Worm (Caenorhabditis elegans) whole organism, young adult: Measurements from ENCODE around the gene ndx-6.

Experiments
- C17E4.6 ChIP-seq: fragments of 200-800 bp; sonication (Bioruptor generic); IDR thresholded peaks from 2 replicates; pipeline ENCODE4 v1.3.6; 2022; ENCODE audit warnings: missing genetic modification reagents, missing genetic modification characterization, missing compliant biosample characterization
- F10E7.11 ChIP-seq: sonication (generic microtip); optimal IDR thresholded peaks from 2 replicates; lab custom pipeline; 2017; ENCODE audit warnings: mild to moderate bottlenecking, missing genetic modification characterization, moderate library complexity, missing compliant biosample characterization
- F23B12.7 ChIP-seq: sonication (generic microtip); optimal IDR thresholded peaks from 2 replicates; lab custom pipeline; 2017; ENCODE audit warnings: missing genetic modification characterization, mild to moderate bottlenecking, missing compliant biosample characterization, antibody characterized with exemption, moderate library complexity; ENCODE audit not compliant: insufficient read depth
- F37B4.10 ChIP-seq: fragments of 200-800 bp; sonication (Bioruptor generic); IDR thresholded peaks from 2 replicates; pipeline ENCODE4 v1.3.6; 2022; ENCODE audit warnings: missing genetic modification characterization, missing compliant biosample characterization
- F49E8.2 ChIP-seq: sonication (generic microtip); optimal IDR thresholded peaks from 3 replicates; lab custom pipeline; 2017; ENCODE audit warnings: missing genetic modification characterization, mild to moderate bottlenecking, missing compliant biosample characterization, antibody characterized with exemption, moderate library complexity; ENCODE audit not compliant: insufficient read depth
- K11D2.4 ChIP-seq: fragments of 200-800 bp; sonication (Bioruptor generic); IDR thresholded peaks from 2 replicates; pipeline ENCODE4 v1.3.6; 2022; ENCODE audit warnings: missing genetic modification reagents, missing genetic modification characterization, missing compliant biosample characterization
- T07F8.4 ChIP-seq: sonication (generic microtip); optimal IDR thresholded peaks from 2 replicates; lab custom pipeline; 2016; ENCODE audit warnings: mild to moderate bottlenecking, missing genetic modification characterization, moderate library complexity, missing compliant biosample characterization
- T26A5.8 ChIP-seq: sonication (generic microtip); optimal IDR thresholded peaks from 2 replicates; lab custom pipeline; 2016; ENCODE audit warnings: missing genetic modification characterization, missing compliant biosample characterization
- Y53F4B.3 ChIP-seq: fragments of 200-800 bp; sonication (Bioruptor generic); IDR thresholded peaks from 2 replicates; pipeline ENCODE4 v1.3.6; 2022; ENCODE audit warnings: missing genetic modification reagents, missing genetic modification characterization, missing compliant biosample characterization
- Y56A3A.18 ChIP-seq: fragments of 200-800 bp; sonication (Bioruptor generic); IDR thresholded peaks from 2 replicates; pipeline ENCODE4 v1.3.6; 2022; ENCODE audit warnings: missing genetic modification reagents, missing genetic modification characterization, missing compliant biosample characterization
- akir-1 ChIP-seq: fragments of 200-800 bp; sonication (Bioruptor generic); optimal IDR thresholded peaks from 2 replicates; lab custom pipeline; 2018; ENCODE audit warnings: mild to moderate bottlenecking, missing genetic modification characterization, moderate library complexity, missing compliant biosample characterization
- ama-1 ChIP-seq, 3 experiments: fragments of 150-350 bp in 1 of 3; sonication (generic microtip) in 2 of 3; optimal IDR thresholded peaks; 2 replicates each; lab custom pipeline; 2014 to 2018; ENCODE audit warnings: missing biosample characterization in 2 of 3, missing genetic modification characterization in 2 of 3, missing genetic modification reagents in 2 of 3
- aptf-2 ChIP-seq: fragments of 200-800 bp; sonication (Bioruptor generic); conservative IDR thresholded peaks from 2 replicates; pipeline ENCODE4 v1.3.6; 2022; ENCODE audit warnings: missing genetic modification reagents, missing genetic modification characterization, missing compliant biosample characterization
- ccch-3 ChIP-seq: fragments of 200-800 bp; sonication (Bioruptor generic); optimal IDR thresholded peaks from 2 replicates; lab custom pipeline; 2018; ENCODE audit warnings: mild to moderate bottlenecking, missing genetic modification characterization, missing compliant biosample characterization
- cebp-1 ChIP-seq, 2 experiments: fragments of 200-800 bp in 1 of 2; sonication (Bioruptor generic) in 1 of 2; sonication (generic microtip) in 1 of 2; IDR thresholded peaks in 1 of 2; optimal IDR thresholded peaks in 1 of 2; 2 replicates each; pipeline versions ENCODE4 v1.3.6 to Lab custom; 2017 to 2022; ENCODE audit warnings: missing compliant biosample characterization in 2 of 2, missing genetic modification characterization in 2 of 2, mild to moderate bottlenecking in 1 of 2, missing genetic modification reagents in 1 of 2, moderate library complexity in 1 of 2
- ceh-100 ChIP-seq: fragments of 200-800 bp; sonication (Bioruptor generic); IDR thresholded peaks from 2 replicates; pipeline ENCODE4 v1.3.6; 2022; ENCODE audit warnings: missing genetic modification reagents, missing genetic modification characterization, missing compliant biosample characterization
- ceh-27 ChIP-seq: fragments of 200-800 bp; sonication (Bioruptor generic); optimal IDR thresholded peaks from 2 replicates; lab custom pipeline; 2018; ENCODE audit warnings: mild to moderate bottlenecking, missing genetic modification characterization, moderate library complexity, missing compliant biosample characterization
- die-1 ChIP-seq: sonication (generic microtip); optimal IDR thresholded peaks from 2 replicates; lab custom pipeline; 2016; ENCODE audit warnings: missing genotype, mild to moderate bottlenecking, missing genetic modification characterization, missing compliant biosample characterization
- dox-1 ChIP-seq: fragments of 200-800 bp; sonication (Bioruptor generic); IDR thresholded peaks from 2 replicates; pipeline ENCODE4 v1.3.6; 2022; ENCODE audit warnings: missing genetic modification reagents, missing genetic modification characterization, missing compliant biosample characterization
- dpff-1 ChIP-seq: sonication (generic microtip); optimal IDR thresholded peaks from 2 replicates; lab custom pipeline; 2017; ENCODE audit warnings: mild to moderate bottlenecking, missing genetic modification characterization, missing compliant biosample characterization
- egrh-3 ChIP-seq: fragments of 200-800 bp; sonication (Bioruptor generic); IDR thresholded peaks from 2 replicates; pipeline ENCODE4 v1.3.6; 2022; ENCODE audit warnings: missing genetic modification reagents, missing genetic modification characterization, missing compliant biosample characterization
- ets-4 ChIP-seq: fragments of 200-800 bp; sonication (Bioruptor generic); optimal IDR thresholded peaks from 2 replicates; lab custom pipeline; 2018; ENCODE audit warnings: mild to moderate bottlenecking, missing genetic modification characterization, missing compliant biosample characterization
- hlh-12 ChIP-seq: sonication (generic microtip); optimal IDR thresholded peaks from 2 replicates; lab custom pipeline; 2016; ENCODE audit warnings: missing genetic modification characterization, missing compliant biosample characterization
- hlh-26 ChIP-seq: fragments of 200-800 bp; sonication (Bioruptor generic); conservative IDR thresholded peaks from 2 replicates; pipeline ENCODE4 v1.3.6; 2022; ENCODE audit warnings: missing genetic modification reagents, missing genetic modification characterization, missing compliant biosample characterization
- hmg-1.2 ChIP-seq: fragments of 200-800 bp; sonication (Bioruptor generic); IDR thresholded peaks from 2 replicates; pipeline ENCODE4 v1.3.6; 2022; ENCODE audit warnings: missing genetic modification reagents, missing genetic modification characterization, missing compliant biosample characterization
- hmg-20 ChIP-seq: fragments of 200-800 bp; sonication (Bioruptor generic); IDR thresholded peaks from 2 replicates; pipeline ENCODE4 v1.3.6; 2022; ENCODE audit warnings: missing genetic modification reagents, missing genetic modification characterization, missing compliant biosample characterization
- lin-26 ChIP-seq: fragments of 200-800 bp; sonication (Bioruptor generic); IDR thresholded peaks from 2 replicates; pipeline ENCODE4 v1.3.6; 2022; ENCODE audit warnings: missing genetic modification reagents, missing genetic modification characterization, missing compliant biosample characterization
- lin-35 ChIP-seq, 3 experiments: fragments of 150-350 bp in 2 of 3; sonication (generic microtip) in 1 of 3; optimal IDR thresholded peaks; 2 replicates each; lab custom pipeline; 2014 to 2018; ENCODE audit warnings: missing biosample characterization in 3 of 3, missing genetic modification characterization in 3 of 3, missing genetic modification reagents in 3 of 3
- lin-54 ChIP-seq: fragments of 200-800 bp; sonication (Bioruptor generic); optimal IDR thresholded peaks from 2 replicates; lab custom pipeline; 2018; ENCODE audit warnings: mild to moderate bottlenecking, missing genetic modification characterization, missing compliant biosample characterization
- lsl-1 ChIP-seq: fragments of 200-800 bp; sonication (Bioruptor generic); optimal IDR thresholded peaks from 2 replicates; lab custom pipeline; 2018; ENCODE audit warnings: mild to moderate bottlenecking, missing genetic modification characterization, moderate library complexity, missing compliant biosample characterization
- madf-10 ChIP-seq: sonication (generic microtip); optimal IDR thresholded peaks from 2 replicates; lab custom pipeline; 2016; ENCODE audit warnings: mild to moderate bottlenecking, missing genetic modification characterization, missing compliant biosample characterization
- mel-28 ChIP-seq: sonication (generic microtip); optimal IDR thresholded peaks from 2 replicates; lab custom pipeline; 2016; ENCODE audit warnings: borderline replicate concordance, mild to moderate bottlenecking, missing genetic modification characterization, missing compliant biosample characterization
- nfya-2 ChIP-seq: fragments of 200-800 bp; sonication (Bioruptor generic); IDR thresholded peaks from 2 replicates; pipeline ENCODE4 v1.3.6; 2022; ENCODE audit warnings: missing genetic modification reagents, missing genetic modification characterization, missing compliant biosample characterization
- nhr-90 ChIP-seq: sonication (generic microtip); optimal IDR thresholded peaks from 2 replicates; lab custom pipeline; 2016; ENCODE audit warnings: missing genotype, mild to moderate bottlenecking, missing genetic modification characterization, missing compliant biosample characterization
- pha-4 ChIP-seq: fragments of 150-350 bp; sonication (generic microtip); optimal IDR thresholded peaks from 2 replicates; lab custom pipeline; 2014; ENCODE audit warnings: missing biosample characterization, missing genetic modification reagents, missing genetic modification characterization
- snpc-1.3 ChIP-seq: sonication (generic microtip); optimal IDR thresholded peaks from 2 replicates; lab custom pipeline; 2017; ENCODE audit warnings: missing genetic modification characterization, mild to moderate bottlenecking, missing compliant biosample characterization, antibody characterized with exemption, moderate library complexity, missing genotype, missing genetic modification reagents; ENCODE audit not compliant: insufficient read depth
- snpc-4 ChIP-seq, 5 experiments: fragments of 150-350 bp in 1 of 5; sonication (generic microtip) in 4 of 5; optimal IDR thresholded peaks; 2 replicates each; lab custom pipeline; 2014 to 2018; ENCODE audit warnings: missing genetic modification characterization in 5 of 5, missing biosample characterization in 3 of 5, antibody characterized with exemption in 2 of 5, mild to moderate bottlenecking in 2 of 5, missing compliant biosample characterization in 2 of 5, missing genotype in 2 of 5, moderate library complexity in 2 of 5, missing genetic modification reagents in 1 of 5
- sptf-2 ChIP-seq: fragments of 200-800 bp; sonication (Bioruptor generic); optimal IDR thresholded peaks from 2 replicates; lab custom pipeline; 2018; ENCODE audit warnings: mild to moderate bottlenecking, missing genetic modification characterization, missing compliant biosample characterization
- tbp1 ChIP-seq: fragments of 200-800 bp; sonication (Bioruptor generic); optimal IDR thresholded peaks from 2 replicates; lab custom pipeline; 2018; ENCODE audit warnings: mild to moderate bottlenecking, missing genetic modification characterization, missing compliant biosample characterization
- tlf-1 ChIP-seq: fragments of 200-800 bp; sonication (Bioruptor generic); optimal IDR thresholded peaks from 2 replicates; lab custom pipeline; 2018; ENCODE audit warnings: mild to moderate bottlenecking, missing genetic modification characterization, missing compliant biosample characterization
- unc-62 ChIP-seq: fragments of 150-350 bp; optimal IDR thresholded peaks from 2 replicates; lab custom pipeline; 2014; ENCODE audit warnings: missing biosample characterization, missing genetic modification reagents, missing genetic modification characterization
- xnd-1 ChIP-seq: sonication (generic microtip); optimal IDR thresholded peaks from 2 replicates; lab custom pipeline; 2016; ENCODE audit warnings: missing genotype, missing genetic modification reagents, missing genetic modification characterization, missing compliant biosample characterization
- ztf-26 ChIP-seq: sonication (generic microtip); optimal IDR thresholded peaks from 2 replicates; lab custom pipeline; 2017; ENCODE audit warnings: missing genetic modification characterization, missing compliant biosample characterization
- ztf-28 ChIP-seq: fragments of 200-800 bp; sonication (Bioruptor generic); IDR thresholded peaks from 2 replicates; pipeline ENCODE4 v1.3.6; 2022; ENCODE audit warnings: missing genetic modification reagents, missing genetic modification characterization, missing compliant biosample characterization
- ztf-6 ChIP-seq: fragments of 200-800 bp; sonication (Bioruptor generic); IDR thresholded peaks from 2 replicates; pipeline ENCODE4 v1.3.6; 2022; ENCODE audit warnings: missing genetic modification reagents, missing genetic modification characterization, missing compliant biosample characterization

The ndx-6 gene

DNA sequence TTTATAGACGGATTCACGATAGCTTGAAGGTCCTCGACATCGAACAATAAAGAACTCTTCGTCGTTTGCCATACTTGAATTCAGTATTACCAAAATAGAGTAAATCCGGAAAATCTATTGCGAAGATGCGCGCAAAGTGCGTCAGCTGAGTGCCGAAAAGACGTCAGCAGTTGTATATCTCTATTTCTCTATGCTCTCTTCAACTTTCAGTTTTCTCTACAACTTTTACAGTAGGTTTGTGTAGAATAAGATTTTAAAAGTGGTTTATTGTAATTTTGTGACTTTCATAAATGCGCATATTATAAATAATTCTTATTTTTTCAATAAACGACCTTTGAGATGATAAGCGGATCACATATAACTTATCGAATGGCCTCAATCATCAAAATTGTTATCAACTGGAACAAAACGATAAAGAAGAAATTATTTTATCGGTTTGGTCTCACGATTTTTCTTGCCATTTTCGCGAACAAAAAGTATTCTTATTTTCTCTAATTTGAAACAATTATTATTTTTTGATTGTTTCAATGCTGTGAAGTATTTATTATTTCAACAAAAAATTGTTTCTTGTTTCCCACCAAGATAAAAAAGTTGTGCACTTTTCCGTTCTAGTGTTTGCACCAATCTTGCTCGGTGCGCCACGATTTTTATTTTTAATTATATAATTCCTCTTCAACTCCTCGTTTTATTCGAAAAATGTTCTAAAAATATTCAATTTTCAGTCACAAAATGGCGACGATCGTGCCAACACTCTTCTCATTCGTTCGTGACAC, 16.2 kb downstream of the ndx-6 start, which contains the start of the genes agt-2 and F09E5.3 (continued):
- TF ChIP-seq akir-1 (no peak), unc-62 (GFP tag; lab: Kevin White, UChicago) (no peak), T26A5.8 (no peak), ceh-100 (peak; percentile 68), ztf-6 (no peak), pha-4 (peak; percentile 61), ccch-3 (GFP tag; lab: Kevin White, UChicago) (no peak), egrh-3 (GFP tag; lab: Robert Waterston, UW) (no peak), T07F8.4 (no peak), lin-35 (GFP tag; optimal IDR thresholded peaks at IDR 0.05; lab: Kevin White, UChicago) (peak in 2 of 3 experiments; percentile 72 to 91), ets-4 (GFP tag; lab: Kevin White, UChicago) (peak; percentile 12), ztf-26 (peak; percentile 58), aptf-2 (GFP tag; lab: Robert Waterston, UW) (no peak), F23B12.7 (tag; lab: Kevin White, UChicago) (peak; percentile 13), tbp1 (GFP tag; lab: Kevin White, UChicago) (peak; percentile 61), snpc-1.3 (tag; lab: Kevin White, UChicago) (peak; percentile 14), dpff-1 (tag; lab: Kevin White, UChicago) (no peak), hlh-12 (tag; lab: Kevin White, UChicago) (no peak), hlh-26 (GFP tag; lab: Robert Waterston, UW) (no peak), xnd-1 (tag; lab: Kevin White, UChicago) (no peak), lin-26 (GFP tag; lab: Robert Waterston, UW) (peak; percentile 55; the same call in 1 of the 2 replicates), Y56A3A.18 (no peak), nhr-90 (tag; lab: Kevin White, UChicago) (no peak), dox-1 (GFP tag; lab: Robert Waterston, UW) (peak; percentile 84), madf-10 (tag; lab: Kevin White, UChicago) (peak; percentile 49), K11D2.4 (GFP tag; lab: Robert Waterston, UW) (peak; percentile 83), ztf-28 (GFP tag; lab: Robert Waterston, UW) (no peak), F37B4.10 (GFP tag; lab: Robert Waterston, UW) (no peak), hmg-1.2 (peak; percentile 78), cebp-1 (GFP tag; IDR thresholded peaks at IDR 0.05; lab: Robert Waterston, UW) (no peak), cebp-1 (tag; optimal IDR thresholded peaks at IDR 0.05; lab: Kevin White, UChicago) (peak; percentile 84), ceh-27 (GFP tag; lab: Kevin White, UChicago) (peak; percentile 80), ama-1 (optimal IDR thresholded peaks at IDR 0.05; lab: Kevin White, UChicago) (no peak), ama-1 (GFP tag; optimal IDR thresholded peaks at IDR 0.05; lab: Kevin White, UChicago) (no peak), mel-28 (tag; lab: Kevin White, UChicago) (no peak), lin-54 (GFP tag; lab: Kevin White, UChicago) (peak; percentile 87), hmg-20 (peak; percentile 50; the same call in 1 of the 2 replicates), F49E8.2 (no peak), lsl-1 (GFP tag; lab: Kevin White, UChicago) (peak; percentile 71), Y53F4B.3 (no peak), tlf-1 (GFP tag; lab: Kevin White, UChicago) (peak; percentile 40), snpc-4 (GFP tag; optimal IDR thresholded peaks at IDR 0.05; lab: Kevin White, UChicago) (no peak), snpc-4 (tag; optimal IDR thresholded peaks at IDR 0.05; lab: Kevin White, UChicago) (peak; percentile 5 to 72 (median 52)), C17E4.6 (GFP tag; lab: Robert Waterston, UW) (peak; percentile 58; the same call in 1 of the 2 replicates), sptf-2 (GFP tag; lab: Kevin White, UChicago) (no peak), nfya-2 (GFP tag; lab: Robert Waterston, UW) (no peak), die-1 (tag; lab: Kevin White, UChicago) (no peak), F10E7.11 (tag; lab: Kevin White, UChicago) (no peak)
